Fruit fly (Drosophila melanogaster) Kc167 (cell line): ENCODE measurements around the gene CG34148.

Experiments
- Myc ChIP-seq: fragments of >200 bp; optimal IDR thresholded peaks from 2 replicates; lab custom pipeline; 2017; ENCODE audit warnings: missing external identifiers
- Sin3A ChIP-seq: fragments of >200 bp; optimal IDR thresholded peaks from 2 replicates; lab custom pipeline; 2018; ENCODE audit warnings: missing external identifiers
- h ChIP-seq: fragments of >200 bp; optimal IDR thresholded peaks from 3 replicates; lab custom pipeline; 2018; ENCODE audit warnings: missing external identifiers
- insv ChIP-seq: fragments of >200 bp; optimal IDR thresholded peaks from 3 replicates; lab custom pipeline; 2018; ENCODE audit warnings: missing external identifiers
- psq ChIP-seq: fragments of >200 bp; optimal IDR thresholded peaks from 2 replicates; lab custom pipeline; 2017; ENCODE audit warnings: missing external identifiers
- ttk ChIP-seq: sonication (Bioruptor generic); optimal IDR thresholded peaks from 2 replicates; lab custom pipeline; 2017; ENCODE audit warnings: missing external identifiers

DNA sequence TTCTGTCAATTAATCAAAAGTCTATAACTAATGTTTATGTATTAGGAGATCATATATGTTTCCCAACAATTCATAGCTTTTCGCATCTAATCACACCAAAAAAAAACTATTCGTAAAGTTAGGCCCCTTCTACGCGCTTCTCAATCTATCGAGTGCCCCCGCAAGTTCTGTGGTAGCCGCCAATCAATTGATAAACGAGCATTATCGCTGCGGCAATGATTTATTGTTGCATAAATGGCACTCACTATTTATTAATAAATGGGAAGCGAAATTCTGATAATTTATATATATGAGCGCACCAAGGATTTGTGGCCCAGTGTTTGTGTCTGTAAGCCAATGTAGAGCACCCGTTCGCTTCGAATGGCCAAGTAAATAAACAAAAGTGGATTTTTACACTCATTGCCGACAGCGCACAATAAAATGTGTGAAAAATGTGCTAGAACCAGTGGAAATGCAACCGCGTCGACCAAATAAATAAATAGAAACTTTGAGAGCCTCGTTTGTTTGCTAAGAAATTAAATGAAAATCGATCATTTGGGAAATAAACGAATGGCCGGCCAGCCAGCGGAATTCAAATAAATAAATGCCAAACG lies 7.0 kb downstream of the CG34148 start:
- TF ChIP-seq h (lab: Kevin White, UChicago) (no peak), Sin3A (lab: Kevin White, UChicago) (no peak), Myc (no peak), insv (lab: Kevin White, UChicago) (no peak), psq (lab: Kevin White, UChicago) (no peak), ttk (no peak)
